Worm (Caenorhabditis elegans) whole organism, L2 larva: ENCODE measurements around the gene parg-2.

ENCODE experiments used
- C34F6.9 ChIP-seq: fragments of 150-350 bp; optimal IDR thresholded peaks from 2 replicates; lab custom pipeline; 2014; ENCODE audit warnings: missing biosample characterization, missing genetic modification characterization
- F13H6.1 ChIP-seq: sonication (generic microtip); optimal IDR thresholded peaks from 2 replicates; lab custom pipeline; 2016; ENCODE audit warnings: missing genetic modification characterization, missing compliant biosample characterization
- R02D3.7 ChIP-seq: fragments of 150-350 bp; optimal IDR thresholded peaks from 2 replicates; lab custom pipeline; 2014; ENCODE audit warnings: missing biosample characterization, missing genetic modification characterization
- Y55F3AM.14 ChIP-seq: fragments of 200-800 bp; sonication (Bioruptor generic); optimal IDR thresholded peaks from 2 replicates; lab custom pipeline; 2018; ENCODE audit warnings: mild to moderate bottlenecking, missing genetic modification characterization, missing compliant biosample characterization
- ZK546.5 ChIP-seq: sonication (generic microtip); optimal IDR thresholded peaks from 2 replicates; lab custom pipeline; 2017; ENCODE audit warnings: missing biosample characterization, missing genetic modification characterization
- blmp-1 ChIP-seq: sonication (generic microtip); optimal IDR thresholded peaks from 2 replicates; lab custom pipeline; 2017; ENCODE audit warnings: missing genetic modification characterization, mild to moderate bottlenecking, missing compliant biosample characterization, antibody characterized with exemption, moderate library complexity; ENCODE audit not compliant: insufficient read depth
- ceh-16 ChIP-seq: fragments of 150-350 bp; optimal IDR thresholded peaks from 2 replicates; lab custom pipeline; 2014; ENCODE audit warnings: missing biosample characterization, missing genetic modification characterization
- ceh-82 ChIP-seq: fragments of 150-350 bp; optimal IDR thresholded peaks from 2 replicates; lab custom pipeline; 2014; ENCODE audit warnings: missing biosample characterization, missing genetic modification characterization
- crh-2 ChIP-seq: sonication (generic microtip); optimal IDR thresholded peaks from 2 replicates; lab custom pipeline; 2017; ENCODE audit warnings: missing biosample characterization, missing genetic modification characterization
- dmd-4 ChIP-seq: sonication (generic microtip); optimal IDR thresholded peaks from 2 replicates; lab custom pipeline; 2017; ENCODE audit warnings: missing biosample characterization, missing genetic modification characterization
- egl-27 ChIP-seq: sonication (generic microtip); optimal IDR thresholded peaks from 3 replicates; lab custom pipeline; 2017; ENCODE audit warnings: missing biosample characterization, missing genetic modification reagents, missing genetic modification characterization
- elt-3 ChIP-seq: sonication (generic microtip); optimal IDR thresholded peaks from 2 replicates; lab custom pipeline; 2017; ENCODE audit warnings: missing biosample characterization, missing genetic modification characterization
- fos-1 ChIP-seq: fragments of 150-350 bp; optimal IDR thresholded peaks from 2 replicates; lab custom pipeline; 2014; ENCODE audit warnings: missing biosample characterization, missing genetic modification characterization
- gmeb-1 ChIP-seq: fragments of 150-350 bp; optimal IDR thresholded peaks from 2 replicates; lab custom pipeline; 2014; ENCODE audit warnings: missing biosample characterization, missing genetic modification characterization
- lin-11 ChIP-seq: fragments of 150-350 bp; sonication (generic microtip); optimal IDR thresholded peaks from 2 replicates; lab custom pipeline; 2014; ENCODE audit warnings: missing biosample characterization, missing genetic modification characterization, inconsistent platforms, mixed read lengths
- lsy-2 ChIP-seq, 2 experiments: fragments of 150-350 bp in 1 of 2; sonication (generic microtip) in 1 of 2; optimal IDR thresholded peaks; 2 replicates each; lab custom pipeline; 2014 to 2017; ENCODE audit warnings: missing biosample characterization in 2 of 2, missing genetic modification characterization in 2 of 2
- mab-5 ChIP-seq: fragments of 150-350 bp; optimal IDR thresholded peaks from 2 replicates; lab custom pipeline; 2014; ENCODE audit warnings: missing biosample characterization, missing genetic modification characterization
- mbf-1 ChIP-seq: sonication (generic microtip); optimal IDR thresholded peaks from 2 replicates; lab custom pipeline; 2017; ENCODE audit warnings: missing biosample characterization, missing genetic modification characterization
- mdl-1 ChIP-seq, 2 experiments: fragments of 150-350 bp in 1 of 2; sonication (generic microtip) in 1 of 2; optimal IDR thresholded peaks; 2 replicates each; lab custom pipeline; 2017; ENCODE audit warnings: missing biosample characterization in 2 of 2, missing genetic modification characterization in 2 of 2
- nhr-11 ChIP-seq: fragments of 150-350 bp; optimal IDR thresholded peaks from 2 replicates; lab custom pipeline; 2014; ENCODE audit warnings: missing biosample characterization, missing genetic modification characterization
- nhr-12 ChIP-seq: fragments of 150-350 bp; optimal IDR thresholded peaks from 2 replicates; lab custom pipeline; 2014; ENCODE audit warnings: missing biosample characterization, missing genetic modification characterization
- nhr-129 ChIP-seq: fragments of 150-350 bp; optimal IDR thresholded peaks from 2 replicates; lab custom pipeline; 2014; ENCODE audit warnings: missing biosample characterization, missing genetic modification characterization
- nhr-21 ChIP-seq: fragments of 150-350 bp; optimal IDR thresholded peaks from 2 replicates; lab custom pipeline; 2014; ENCODE audit warnings: missing biosample characterization, missing genetic modification characterization
- nhr-23 ChIP-seq: fragments of 150-350 bp; optimal IDR thresholded peaks from 2 replicates; lab custom pipeline; 2014; ENCODE audit warnings: missing biosample characterization, missing genetic modification reagents, missing genetic modification characterization
- nhr-237 ChIP-seq: fragments of 150-350 bp; optimal IDR thresholded peaks from 2 replicates; lab custom pipeline; 2014; ENCODE audit warnings: missing biosample characterization, missing genetic modification characterization
- nhr-25 ChIP-seq: fragments of 150-350 bp; sonication (generic microtip); optimal IDR thresholded peaks from 3 replicates; lab custom pipeline; 2014; ENCODE audit warnings: missing biosample characterization, missing genetic modification characterization
- nhr-77 ChIP-seq: fragments of 150-350 bp; optimal IDR thresholded peaks from 2 replicates; lab custom pipeline; 2014; ENCODE audit warnings: missing biosample characterization, missing genetic modification characterization
- sem-4 ChIP-seq: fragments of 150-350 bp; optimal IDR thresholded peaks from 2 replicates; lab custom pipeline; 2014; ENCODE audit warnings: missing biosample characterization, missing genetic modification reagents, missing genetic modification characterization
- skn-1 ChIP-seq: sonication (generic microtip); optimal IDR thresholded peaks from 2 replicates; lab custom pipeline; 2017; ENCODE audit warnings: missing biosample characterization, missing genetic modification characterization
- sma-9 ChIP-seq, 2 experiments: fragments of 150-350 bp in 1 of 2; sonication (generic microtip) in 1 of 2; optimal IDR thresholded peaks; 2 replicates each; lab custom pipeline; 2014 to 2016; ENCODE audit warnings: missing genetic modification characterization in 2 of 2, mild to moderate bottlenecking in 1 of 2, missing biosample characterization in 1 of 2, missing compliant biosample characterization in 1 of 2, missing genetic modification reagents in 1 of 2, moderate library complexity in 1 of 2
- ztf-1 ChIP-seq: fragments of 200-800 bp; sonication (Bioruptor generic); conservative IDR thresholded peaks from 2 replicates; pipeline ENCODE4 v1.3.6; 2022; ENCODE audit warnings: missing genetic modification characterization, missing compliant biosample characterization
- ztf-11 ChIP-seq: sonication (generic microtip); optimal IDR thresholded peaks from 2 replicates; lab custom pipeline; 2017; ENCODE audit warnings: missing biosample characterization, missing genetic modification characterization

The parg-2 gene

DNA sequence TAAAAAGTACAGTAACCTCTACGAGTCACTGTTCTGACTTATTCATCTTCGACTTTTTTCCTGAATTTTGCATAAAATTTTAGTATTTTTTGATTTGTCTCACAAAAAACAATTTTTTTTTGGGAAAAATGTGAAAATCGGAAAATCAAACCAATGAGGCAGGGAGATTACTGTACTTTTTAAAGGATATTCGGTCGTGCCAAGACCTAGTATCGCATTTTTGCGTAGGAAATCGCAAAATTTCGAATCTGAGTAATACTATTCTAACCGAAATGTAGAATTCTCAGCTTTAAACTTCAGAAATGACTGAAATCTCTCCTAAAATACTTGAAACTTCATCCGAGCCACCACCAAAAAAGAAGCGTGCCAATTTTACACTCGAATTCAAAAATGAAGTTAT is 22.9 kb upstream of the parg-2 start, which contains the start of gene F21D5.4:
F21D5.4 (plus strand) TSS at position 301 of the 400 bp plus-strand sequence.
- TF ChIP-seq lin-11 (tag; lab: Kevin White, UChicago) (no peak), elt-3 (tag; lab: Kevin White, UChicago) (no peak), skn-1 (tag; lab: Kevin White, UChicago) (no peak), ceh-16 (no peak), ztf-11 (no peak), nhr-21 (no peak), nhr-25 (no peak), R02D3.7 (no peak), blmp-1 (tag; lab: Kevin White, UChicago) (no peak)

DNA sequence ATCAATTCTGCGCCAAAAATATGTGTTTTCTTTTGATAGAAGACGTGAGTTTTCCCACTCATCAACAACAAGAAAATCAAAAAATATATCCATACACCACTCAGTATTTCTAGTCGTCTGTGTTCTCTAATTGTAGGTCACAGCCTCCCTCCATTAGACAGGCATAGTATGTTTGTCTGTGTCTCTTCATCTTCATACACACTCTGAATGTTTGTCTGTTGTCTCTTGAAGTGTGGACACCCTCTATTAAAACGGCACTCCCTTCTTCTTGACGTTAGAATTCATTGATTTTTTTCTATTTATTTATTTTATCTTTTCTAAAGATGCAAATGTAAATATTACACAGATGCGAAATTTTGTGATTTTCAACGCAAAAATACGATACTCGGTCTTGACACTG is 22.4 kb upstream of the parg-2 start:
- no peak for TF ChIP-seq nhr-129
- peak in 1 of 2 experiments; percentile 17 for TF ChIP-seq lsy-2 (tag; optimal IDR thresholded peaks at IDR 0.05; lab: Kevin White, UChicago)
- no peak for TF ChIP-seq lin-11 (tag; lab: Kevin White, UChicago)
- peak; percentile 62 for TF ChIP-seq C34F6.9

DNA sequence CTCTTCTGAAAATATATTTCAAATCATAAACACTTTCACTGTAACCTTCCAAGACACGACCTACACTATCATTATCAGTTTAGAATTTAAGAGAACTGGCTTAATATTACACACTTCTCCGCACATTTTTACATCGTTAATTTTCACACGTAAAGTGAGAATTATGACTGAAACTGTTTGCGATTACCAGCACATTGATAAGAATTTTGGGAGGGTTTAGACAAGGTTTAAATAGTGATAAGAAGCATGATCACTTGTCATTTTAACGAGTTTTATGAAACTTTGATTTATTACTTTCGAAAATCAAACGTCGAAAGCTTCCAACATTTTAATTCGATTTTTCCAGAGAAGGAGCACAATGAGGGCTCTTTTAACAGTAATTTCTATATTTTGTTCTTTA is 15.5 kb upstream of the parg-2 start, which contains the start of gene F21D5.3:
F21D5.3 (plus strand) TSS at position 347 of the 400 bp plus-strand sequence.
- peak; percentile 42 for TF ChIP-seq sma-9 (GFP tag; optimal IDR thresholded peaks at IDR 0.05; lab: Kevin White, UChicago)
- no peak for TF ChIP-seq sma-9 (tag; optimal IDR thresholded peaks at IDR 0.05; lab: Kevin White, UChicago)
- peak; percentile 41 for TF ChIP-seq crh-2 (tag; lab: Kevin White, UChicago)
- TF ChIP-seq fos-1 (tag; lab: Kevin White, UChicago), result peak; percentile 94
- no peak for TF ChIP-seq sem-4
- TF ChIP-seq gmeb-1 (tag; lab: Kevin White, UChicago), result peak; percentile 16

DNA sequence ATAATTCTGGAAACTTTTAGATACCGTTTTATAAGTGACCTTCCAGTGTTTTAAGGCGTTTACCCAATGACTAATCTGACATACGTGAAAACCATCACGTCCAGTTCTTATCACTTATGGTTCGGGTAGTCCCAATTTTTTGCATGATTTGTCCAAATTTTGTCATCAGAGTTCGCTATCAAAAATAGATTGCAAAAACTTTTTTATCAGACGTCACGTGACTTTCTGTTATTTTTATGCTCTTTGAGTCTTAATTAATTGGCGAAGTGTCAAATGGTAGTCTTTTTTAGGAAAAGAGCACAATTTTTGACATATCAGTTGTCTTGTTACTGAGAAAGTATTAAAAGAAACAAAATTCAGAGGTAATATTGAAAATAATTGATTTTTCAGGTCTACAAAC is 14.7 kb upstream of the parg-2 start:
- TF ChIP-seq fos-1 (tag; lab: Kevin White, UChicago), result peak; percentile 16
- no peak for TF ChIP-seq ceh-82 (tag; lab: Kevin White, UChicago)
- TF ChIP-seq crh-2 (tag; lab: Kevin White, UChicago), result peak; percentile 1
- peak; percentile 38 for TF ChIP-seq sma-9 (GFP tag; optimal IDR thresholded peaks at IDR 0.05; lab: Kevin White, UChicago)
- TF ChIP-seq sma-9 (tag; optimal IDR thresholded peaks at IDR 0.05; lab: Kevin White, UChicago), result no peak
- no peak for TF ChIP-seq lin-11 (tag; lab: Kevin White, UChicago)
- no peak for TF ChIP-seq mdl-1 (tag; optimal IDR thresholded peaks at IDR 0.05; lab: Kevin White, UChicago)

DNA sequence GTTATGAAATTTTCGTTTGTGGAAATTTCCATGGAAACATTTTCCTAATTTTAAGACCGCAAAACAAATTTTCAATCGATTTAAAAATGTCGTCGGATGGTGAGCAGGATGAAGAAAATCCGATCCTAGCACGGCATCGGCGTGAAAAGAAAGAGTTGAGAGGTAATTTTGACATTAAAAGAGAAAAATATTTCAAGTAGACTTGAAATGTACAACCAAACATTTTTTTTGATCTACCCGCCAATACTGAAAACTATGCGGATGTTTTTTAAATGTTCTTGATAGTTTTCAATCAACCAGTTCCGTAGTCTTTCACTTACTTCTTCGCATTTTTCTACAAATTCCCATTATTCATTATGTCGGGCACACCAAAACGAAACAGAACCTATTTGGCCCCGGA is 13.2 kb upstream of the parg-2 start, which contains the start of gene otub-3:
otub-3 (plus strand) TSS at position 56 of the 400 bp plus-strand sequence.
- TF ChIP-seq mab-5 (tag; lab: Kevin White, UChicago) (no peak), mbf-1 (tag; lab: Kevin White, UChicago) (no peak), ztf-1 (GFP tag; lab: Robert Waterston, UW) (no peak), nhr-23 (no peak), nhr-129 (no peak), dmd-4 (tag; lab: Kevin White, UChicago) (no peak), F13H6.1 (tag; lab: Kevin White, UChicago) (no peak), ceh-16 (no peak), gmeb-1 (tag; lab: Kevin White, UChicago) (no peak), nhr-25 (no peak), mdl-1 (tag; optimal IDR thresholded peaks at IDR 0.05; lab: Kevin White, UChicago) (no peak), sem-4 (no peak), nhr-77 (no peak), lsy-2 (tag; optimal IDR thresholded peaks at IDR 0.05; lab: Kevin White, UChicago) (no peak), Y55F3AM.14 (GFP tag; lab: Kevin White, UChicago) (no peak), ZK546.5 (no peak), nhr-237 (no peak), skn-1 (tag; lab: Kevin White, UChicago) (no peak), nhr-12 (tag; lab: Kevin White, UChicago) (no peak), fos-1 (tag; lab: Kevin White, UChicago) (no peak)
- TF ChIP-seq, all 48 proteins: peak for 0

DNA sequence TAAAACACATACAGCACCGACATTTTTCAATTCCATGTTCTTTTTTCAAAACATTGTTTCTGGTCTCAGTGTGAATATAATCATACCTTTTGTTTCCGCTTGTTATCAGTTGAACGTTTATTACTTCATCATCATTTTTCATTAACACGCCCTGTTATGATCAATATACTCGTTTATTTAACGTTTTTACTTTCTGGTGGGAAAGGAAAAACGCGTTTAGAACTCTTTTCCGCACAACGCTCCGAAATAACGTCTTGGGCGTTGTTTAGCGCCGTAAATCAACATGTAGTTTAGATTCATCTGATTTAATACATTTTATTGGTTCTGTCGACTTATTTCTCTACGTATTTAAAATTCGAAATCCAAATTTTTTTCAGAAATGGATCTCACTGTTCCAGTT is 10.4 kb upstream of the parg-2 start, which contains the start of gene pgm-3:
pgm-3 (plus strand) TSS at position 378 of the 400 bp plus-strand sequence.
- TF ChIP-seq ztf-11 (no peak), skn-1 (tag; lab: Kevin White, UChicago) (peak; percentile 20), fos-1 (tag; lab: Kevin White, UChicago) (peak; percentile 3), egl-27 (no peak), nhr-11 (no peak)
